Worm (Caenorhabditis elegans) whole organism, young adult: Measurements from ENCODE around the gene utx-1.

Experiments used
- K12H6.12 ChIP-seq: fragments of 200-800 bp; sonication (Bioruptor generic); optimal IDR thresholded peaks from 2 replicates; lab custom pipeline; 2018; ENCODE audit warnings: mild to moderate bottlenecking, missing genetic modification characterization, missing compliant biosample characterization
- ama-1 ChIP-seq, 3 experiments: fragments of 150-350 bp in 1 of 3; sonication (generic microtip) in 2 of 3; optimal IDR thresholded peaks; 2 replicates each; lab custom pipeline; 2014 to 2018; ENCODE audit warnings: missing biosample characterization in 2 of 3, missing genetic modification characterization in 2 of 3, missing genetic modification reagents in 2 of 3
- efl-1 ChIP-seq: fragments of 150-350 bp; optimal IDR thresholded peaks from 2 replicates; lab custom pipeline; 2014; ENCODE audit warnings: missing biosample characterization, missing genetic modification reagents, missing genetic modification characterization
- egl-18 ChIP-seq: fragments of 200-800 bp; sonication (Bioruptor generic); IDR thresholded peaks from 2 replicates; pipeline ENCODE4 v1.3.6; 2022; ENCODE audit warnings: missing genetic modification reagents, missing genetic modification characterization, missing compliant biosample characterization
- lsy-27 ChIP-seq: sonication (generic microtip); optimal IDR thresholded peaks from 2 replicates; lab custom pipeline; 2017; ENCODE audit warnings: missing genetic modification characterization, mild to moderate bottlenecking, missing compliant biosample characterization, antibody characterized with exemption, missing genotype, borderline replicate concordance; ENCODE audit not compliant: insufficient read depth
- snpc-3.4 ChIP-seq: sonication (generic microtip); optimal IDR thresholded peaks from 2 replicates; lab custom pipeline; 2017; ENCODE audit warnings: missing genetic modification characterization, mild to moderate bottlenecking, missing compliant biosample characterization, antibody characterized with exemption, moderate library complexity, missing genotype, missing genetic modification reagents
- unc-62 ChIP-seq: fragments of 150-350 bp; optimal IDR thresholded peaks from 2 replicates; lab custom pipeline; 2014; ENCODE audit warnings: missing biosample characterization, missing genetic modification reagents, missing genetic modification characterization
- zfh-2 ChIP-seq: fragments of 200-800 bp; sonication (Bioruptor generic); conservative IDR thresholded peaks from 2 replicates; pipeline ENCODE4 v1.3.6; 2022; ENCODE audit warnings: missing genetic modification reagents, missing genetic modification characterization, missing compliant biosample characterization
- ztf-18 ChIP-seq: sonication (generic microtip); optimal IDR thresholded peaks from 2 replicates; lab custom pipeline; 2016; ENCODE audit warnings: missing genotype, mild to moderate bottlenecking, missing genetic modification characterization, missing compliant biosample characterization

- TF ChIP-seq egl-18 (GFP tag; lab: Robert Waterston, UW) = no peak
- TF ChIP-seq unc-62 = no peak
- TF ChIP-seq ztf-18 (tag; lab: Kevin White, UChicago) = no peak
- no peak for TF ChIP-seq efl-1 (GFP tag; lab: Kevin White, UChicago)
- TF ChIP-seq lsy-27 (tag; lab: Kevin White, UChicago) = no peak
- no peak for TF ChIP-seq K12H6.12
- TF ChIP-seq ama-1 (optimal IDR thresholded peaks at IDR 0.05; lab: Kevin White, UChicago) = no peak
- TF ChIP-seq ama-1 (GFP tag; optimal IDR thresholded peaks at IDR 0.05; lab: Kevin White, UChicago) = no peak
- TF ChIP-seq zfh-2 (GFP tag; lab: Robert Waterston, UW) = no peak
- no peak for TF ChIP-seq snpc-3.4 (tag; lab: Kevin White, UChicago)
These were observed 47.9 kb upstream of the utx-1 start for ce11 chrX:8509088-8509487.
